Fruit fly (Drosophila melanogaster) whole organism, wandering third instar larva: ENCODE measurements around the gene Dup99B.

ENCODE experiments used
- GATAd ChIP-seq: sonication (Bioruptor generic); optimal IDR thresholded peaks from 2 replicates; lab custom pipeline; 2016; ENCODE audit warnings: missing biosample characterization, missing genetic modification characterization
- Hr78 ChIP-seq: fragments of >200 bp; optimal IDR thresholded peaks from 2 replicates; lab custom pipeline; 2017; ENCODE audit warnings: missing biosample characterization, missing genetic modification characterization
- Hr83 ChIP-seq: fragments of 200-300 bp; sonication (Bioruptor generic); optimal IDR thresholded peaks from 2 replicates; lab custom pipeline; 2016; ENCODE audit warnings: missing biosample characterization, mild to moderate bottlenecking, missing genetic modification characterization, moderate library complexity; ENCODE audit not compliant: poor library complexity, severe bottlenecking
- Myc ChIP-seq: fragments of >200 bp; optimal IDR thresholded peaks from 2 replicates; lab custom pipeline; 2017
- Vsx2 ChIP-seq: fragments of 200-300, 225-300 bp; sonication (Bioruptor generic); optimal IDR thresholded peaks from 2 replicates; lab custom pipeline; 2018; ENCODE audit warnings: missing biosample characterization, missing genetic modification characterization; ENCODE audit not compliant: partially characterized antibody
- fru ChIP-seq: fragments of 200-800 bp; sonication (Bioruptor generic); optimal IDR thresholded peaks from 3 replicates; lab custom pipeline; 2016; ENCODE audit warnings: missing biosample characterization, mild to moderate bottlenecking, missing genetic modification characterization
- h ChIP-seq: fragments of 200-800 bp; sonication (Bioruptor generic); optimal IDR thresholded peaks from 3 replicates; lab custom pipeline; 2016; ENCODE audit warnings: missing biosample characterization, mild to moderate bottlenecking, missing genetic modification characterization
- pan ChIP-seq: fragments of >200 bp; optimal IDR thresholded peaks from 2 replicates; lab custom pipeline; 2017
- usp ChIP-seq: fragments of >200 bp; optimal IDR thresholded peaks from 2 replicates; lab custom pipeline; 2017; ENCODE audit warnings: missing biosample characterization, missing genetic modification characterization

DNA sequence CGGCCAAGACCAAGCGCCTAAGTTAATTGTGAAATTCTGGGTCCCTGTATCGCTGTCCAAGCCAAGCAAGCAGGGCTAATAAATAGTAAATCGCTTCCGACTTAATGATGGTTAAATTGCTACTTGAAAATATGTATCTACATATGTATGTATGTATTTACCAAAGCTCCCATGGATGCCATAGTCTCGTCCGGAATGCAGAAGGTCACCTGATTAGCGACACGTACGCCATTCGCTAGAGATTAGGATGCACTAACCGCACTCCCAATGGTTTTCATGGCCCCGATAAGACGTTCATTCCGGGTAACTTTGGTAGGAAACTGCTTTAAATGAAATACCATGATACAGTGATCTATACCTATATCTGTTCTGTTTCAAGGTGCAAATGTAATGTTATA lies 43.6 kb upstream of the Dup99B start:
- TF ChIP-seq GATAd (GFP tag; lab: Kevin White, UChicago) (no peak), Myc (lab: Kevin White, UChicago) (no peak), fru (GFP tag; lab: Kevin White, UChicago) (no peak), Hr83 (no peak), h (GFP tag; lab: Kevin White, UChicago) (no peak), Hr78 (GFP tag; lab: Kevin White, UChicago) (no peak), Vsx2 (no peak), pan (lab: Kevin White, UChicago) (no peak), usp (GFP tag; lab: Kevin White, UChicago) (no peak)
